Fruit fly (Drosophila melanogaster) whole organism, pupa: ENCODE measurements around the gene CG9166.

Experiments
- CG10348 ChIP-seq: fragments of 200-800 bp; sonication (Bioruptor generic); IDR thresholded peaks from 2 replicates; pipeline ENCODE4 v1.3.6; 2022; ENCODE audit warnings: missing biosample characterization, missing genetic modification characterization
- CG12605 ChIP-seq: fragments of 200-800 bp; sonication (Bioruptor generic); IDR thresholded peaks from 2 replicates; pipeline ENCODE4 v1.3.6; 2022; ENCODE audit warnings: missing biosample characterization, missing genetic modification characterization
- CG13204 ChIP-seq: fragments of 200-800 bp; sonication (Bioruptor generic); optimal IDR thresholded peaks from 2 replicates; lab custom pipeline; 2018; ENCODE audit warnings: missing biosample characterization, mild to moderate bottlenecking, missing genetic modification characterization, moderate library complexity
- CG14655 ChIP-seq: fragments of 200-800 bp; sonication (Bioruptor generic); optimal IDR thresholded peaks from 3 replicates; lab custom pipeline; 2017; ENCODE audit warnings: mild to moderate bottlenecking, missing biosample characterization, missing genetic modification reagents, missing genetic modification characterization
- CG15710 ChIP-seq: fragments of 200-800 bp; sonication (Bioruptor generic); optimal IDR thresholded peaks from 2 replicates; lab custom pipeline; 2018; ENCODE audit warnings: missing biosample characterization, mild to moderate bottlenecking, missing genetic modification characterization, moderate library complexity
- CG17806 ChIP-seq: fragments of 200-800 bp; sonication (Bioruptor generic); optimal IDR thresholded peaks from 2 replicates; lab custom pipeline; 2018; ENCODE audit warnings: missing biosample characterization, mild to moderate bottlenecking, missing genetic modification characterization, moderate library complexity
- CG32121 ChIP-seq: fragments of 200-800 bp; sonication (Bioruptor generic); IDR thresholded peaks from 2 replicates; pipeline ENCODE4 v1.3.6; 2022; ENCODE audit warnings: missing biosample characterization, missing genetic modification characterization
- CG34367 ChIP-seq: fragments of 200-800 bp; sonication (Bioruptor generic); optimal IDR thresholded peaks from 2 replicates; lab custom pipeline; 2018; ENCODE audit warnings: missing biosample characterization, mild to moderate bottlenecking, missing genetic modification characterization
- CG4496 ChIP-seq: fragments of 200-800 bp; sonication (Bioruptor generic); IDR thresholded peaks from 3 replicates; pipeline ENCODE4 v1.3.6; 2022; ENCODE audit warnings: missing biosample characterization, missing genetic modification characterization
- CG8159 ChIP-seq: fragments of 200-800 bp; sonication (Bioruptor generic); optimal IDR thresholded peaks from 3 replicates; lab custom pipeline; 2018; ENCODE audit warnings: missing biosample characterization, mild to moderate bottlenecking, missing genetic modification characterization, moderate library complexity
- CG8301 ChIP-seq: fragments of 200-800 bp; sonication (Bioruptor generic); optimal IDR thresholded peaks from 2 replicates; lab custom pipeline; 2018; ENCODE audit warnings: missing biosample characterization, mild to moderate bottlenecking, missing genetic modification characterization
- CG9948 ChIP-seq: fragments of 200-800 bp; sonication (Bioruptor generic); optimal IDR thresholded peaks from 2 replicates; lab custom pipeline; 2018; ENCODE audit warnings: missing biosample characterization, mild to moderate bottlenecking, missing genetic modification characterization, moderate library complexity
- D1 ChIP-seq: fragments of 200-800 bp; sonication (Bioruptor generic); optimal IDR thresholded peaks from 2 replicates; lab custom pipeline; 2018; ENCODE audit warnings: missing biosample characterization, mild to moderate bottlenecking, missing genetic modification characterization, moderate library complexity
- EcR ChIP-seq: fragments of 200-800 bp; sonication (Bioruptor generic); optimal IDR thresholded peaks from 3 replicates; lab custom pipeline; 2019; ENCODE audit warnings: missing biosample characterization, missing genetic modification characterization, mild to moderate bottlenecking, moderate library complexity, missing genetic modification reagents
- Ets98B ChIP-seq: fragments of 200-800 bp; sonication (Bioruptor generic); IDR thresholded peaks from 2 replicates; pipeline ENCODE4 v1.3.6; 2022; ENCODE audit warnings: missing biosample characterization, missing genetic modification characterization
- Pif1A ChIP-seq: fragments of 200-800 bp; sonication (Bioruptor generic); optimal IDR thresholded peaks from 3 replicates; lab custom pipeline; 2016; ENCODE audit warnings: missing biosample characterization, missing genetic modification characterization
- Pif1B ChIP-seq: fragments of 200-800 bp; sonication (Bioruptor generic); optimal IDR thresholded peaks from 3 replicates; lab custom pipeline; 2016; ENCODE audit warnings: missing biosample characterization, missing genetic modification characterization
- Snoo ChIP-seq: fragments of 200-800 bp; sonication (Bioruptor generic); optimal IDR thresholded peaks from 3 replicates; lab custom pipeline; 2017; ENCODE audit warnings: missing biosample characterization, mild to moderate bottlenecking, missing genetic modification characterization, inconsistent platforms
- fd96Ca ChIP-seq: fragments of 200-800 bp; sonication (Bioruptor generic); IDR thresholded peaks from 3 replicates; pipeline ENCODE4 v1.3.6; 2022; ENCODE audit warnings: missing biosample characterization, missing genetic modification characterization
- gl ChIP-seq: fragments of 200-800 bp; sonication (Bioruptor generic); optimal IDR thresholded peaks from 2 replicates; lab custom pipeline; 2018; ENCODE audit warnings: missing biosample characterization, mild to moderate bottlenecking, missing genetic modification characterization
- rn ChIP-seq: fragments of 200-800 bp; sonication (Bioruptor generic); IDR thresholded peaks from 2 replicates; pipeline ENCODE4 v1.3.6; 2022; ENCODE audit warnings: missing biosample characterization, missing genetic modification characterization

The CG9166 gene

dm6 chr3L:1358338-1358737 is 7.4 kb downstream of the CG9166 start:
- no peak for TF ChIP-seq CG32121 (GFP tag; lab: Robert Waterston, UW)
- no peak for TF ChIP-seq CG14655 (GFP tag; lab: Kevin White, UChicago)
- TF ChIP-seq CG4496, result no peak
- no peak for TF ChIP-seq CG10348 (GFP tag; lab: Robert Waterston, UW)
- TF ChIP-seq CG17806 (tag; lab: Kevin White, UChicago), result no peak
- TF ChIP-seq CG13204 (GFP tag; lab: Kevin White, UChicago), result no peak
- no peak for TF ChIP-seq Snoo (tag; lab: Kevin White, UChicago)

- no peak for TF ChIP-seq CG8301 (tag; lab: Kevin White, UChicago)
- TF ChIP-seq Pif1A (GFP tag; lab: Kevin White, UChicago), result no peak
- TF ChIP-seq EcR (GFP tag; lab: Kevin White, UChicago), result peak; percentile 30
- no peak for TF ChIP-seq CG12605
These were observed 13.5 kb downstream of the CG9166 start for dm6 chr3L:1364368-1364767.

dm6 chr3L:1366879-1367650 is 16.1 kb downstream of the CG9166 start:
- TF ChIP-seq Snoo (tag; lab: Kevin White, UChicago) (no peak), fd96Ca (GFP tag; lab: Robert Waterston, UW) (peak; percentile 44; the same call in 2 of the 3 replicates), Pif1A (GFP tag; lab: Kevin White, UChicago) (peak; percentile 21), gl (peak; percentile 51), rn (GFP tag; lab: Robert Waterston, UW) (peak; percentile 29; the same call in 1 of the 2 replicates), CG4496 (peak; percentile 79), CG9948 (tag; lab: Kevin White, UChicago) (peak; percentile 3), D1 (no peak), Ets98B (GFP tag; lab: Robert Waterston, UW) (peak; percentile 66; the same call in 1 of the 2 replicates), CG13204 (GFP tag; lab: Kevin White, UChicago) (peak; percentile 71), CG10348 (GFP tag; lab: Robert Waterston, UW) (no peak), Pif1B (peak; percentile 45), CG8159 (tag; lab: Kevin White, UChicago) (no peak), CG14655 (GFP tag; lab: Kevin White, UChicago) (no peak), CG8301 (tag; lab: Kevin White, UChicago) (no peak), EcR (GFP tag; lab: Kevin White, UChicago) (peak; percentile 48), CG17806 (tag; lab: Kevin White, UChicago) (no peak), CG34367 (tag; lab: Kevin White, UChicago) (peak; percentile 31), CG15710 (peak; percentile 9), CG12605 (peak; percentile 80), CG32121 (GFP tag; lab: Robert Waterston, UW) (no peak)

- peak; percentile 53 for TF ChIP-seq CG15710
- TF ChIP-seq gl, result peak; percentile 34
- no peak for TF ChIP-seq CG14655 (GFP tag; lab: Kevin White, UChicago)
- TF ChIP-seq CG8159 (tag; lab: Kevin White, UChicago), result peak; percentile 38
- TF ChIP-seq CG8301 (tag; lab: Kevin White, UChicago), result peak; percentile 11
- peak; percentile 20 for TF ChIP-seq CG17806 (tag; lab: Kevin White, UChicago)
- TF ChIP-seq Pif1A (GFP tag; lab: Kevin White, UChicago), result peak; percentile 73
- peak; percentile 25; the same call in 1 of the 2 replicates for TF ChIP-seq CG32121 (GFP tag; lab: Robert Waterston, UW)
- peak; percentile 35 for TF ChIP-seq Pif1B
- peak; percentile 53; the same call in 1 of the 2 replicates for TF ChIP-seq rn (GFP tag; lab: Robert Waterston, UW)
- peak; percentile 69 for TF ChIP-seq CG4496
- TF ChIP-seq CG9948 (tag; lab: Kevin White, UChicago), result peak; percentile 42
- TF ChIP-seq CG34367 (tag; lab: Kevin White, UChicago), result no peak
- 0 out of 2 replicates have a peak, but pooled peaks have one; percentile 35 for TF ChIP-seq CG10348 (GFP tag; lab: Robert Waterston, UW)
- TF ChIP-seq Ets98B (GFP tag; lab: Robert Waterston, UW), result peak; percentile 45
- TF ChIP-seq D1, result no peak
- TF ChIP-seq CG13204 (GFP tag; lab: Kevin White, UChicago), result no peak
- peak; percentile 85 for TF ChIP-seq Snoo (tag; lab: Kevin White, UChicago)
- TF ChIP-seq fd96Ca (GFP tag; lab: Robert Waterston, UW), result peak; percentile 79
- TF ChIP-seq EcR (GFP tag; lab: Kevin White, UChicago), result no peak
- TF ChIP-seq CG12605, result no peak
These were observed 17.3 kb downstream of the CG9166 start for dm6 chr3L:1368201-1368617.

dm6 chr3L:1370099-1370678 is 19.3 kb downstream of the CG9166 start, which contains the start of gene ru:
Gene ru (plus strand): TSS chr3L:1370628.
- TF ChIP-seq CG32121 (GFP tag; lab: Robert Waterston, UW) (no peak), CG17806 (tag; lab: Kevin White, UChicago) (no peak), CG34367 (tag; lab: Kevin White, UChicago) (no peak), CG4496 (peak; percentile 24; the same call in 1 of the 3 replicates), CG14655 (GFP tag; lab: Kevin White, UChicago) (no peak), CG13204 (GFP tag; lab: Kevin White, UChicago) (peak; percentile 34)
